Worm (Caenorhabditis elegans) whole organism, early embryonic: ENCODE data around the gene R07H5.11.

ENCODE experiments used
- B0310.2 ChIP-seq: sonication (generic microtip); optimal IDR thresholded peaks from 2 replicates; lab custom pipeline; 2016; ENCODE audit warnings: mild to moderate bottlenecking, missing genetic modification characterization, missing compliant biosample characterization
- F13C5.2 ChIP-seq: sonication (generic microtip); optimal IDR thresholded peaks from 2 replicates; lab custom pipeline; 2017; ENCODE audit warnings: mild to moderate bottlenecking, missing genetic modification characterization, inconsistent platforms, missing compliant biosample characterization
- aly-1 ChIP-seq: sonication (generic microtip); optimal IDR thresholded peaks from 2 replicates; lab custom pipeline; 2016; ENCODE audit warnings: missing genetic modification characterization, missing compliant biosample characterization
- ama-1 ChIP-seq: fragments of 150-350 bp; optimal IDR thresholded peaks from 2 replicates; lab custom pipeline; 2014
- ceh-13 ChIP-seq: fragments of 200-800 bp; sonication (Bioruptor generic); optimal IDR thresholded peaks from 2 replicates; lab custom pipeline; 2018; ENCODE audit warnings: mild to moderate bottlenecking, missing genetic modification characterization, missing compliant biosample characterization
- ceh-36 ChIP-seq: sonication (generic microtip); optimal IDR thresholded peaks from 2 replicates; lab custom pipeline; 2016; ENCODE audit warnings: missing genetic modification characterization, inconsistent platforms, missing compliant biosample characterization
- ets-7 ChIP-seq: sonication (generic microtip); optimal IDR thresholded peaks from 2 replicates; lab custom pipeline; 2016; ENCODE audit warnings: missing genotype, missing genetic modification characterization, missing compliant biosample characterization
- flt-1 ChIP-seq: fragments of 200-800 bp; sonication (Bioruptor generic); IDR thresholded peaks from 2 replicates; pipeline ENCODE4 v1.3.6; 2022; ENCODE audit warnings: missing genetic modification characterization, missing compliant biosample characterization
- hmbx-1 ChIP-seq: sonication (generic microtip); optimal IDR thresholded peaks from 2 replicates; lab custom pipeline; 2016; ENCODE audit warnings: mild to moderate bottlenecking, missing genetic modification characterization, missing compliant biosample characterization
- hmg-4 ChIP-seq: fragments of 200-800 bp; sonication (Bioruptor generic); optimal IDR thresholded peaks from 2 replicates; lab custom pipeline; 2018; ENCODE audit warnings: mild to moderate bottlenecking, missing genetic modification characterization, missing compliant biosample characterization
- sea-1 ChIP-seq: fragments of 200-800 bp; sonication (Bioruptor generic); conservative IDR thresholded peaks from 2 replicates; pipeline ENCODE4 v1.3.6; 2022; ENCODE audit warnings: missing genetic modification characterization, missing compliant biosample characterization
- tbx-11 ChIP-seq: fragments of 200-800 bp; sonication (Bioruptor generic); IDR thresholded peaks from 2 replicates; pipeline ENCODE4 v1.3.6; 2022; ENCODE audit warnings: missing genetic modification characterization, missing compliant biosample characterization
- tbx-37 ChIP-seq: fragments of 200-800 bp; sonication (Bioruptor generic); conservative IDR thresholded peaks from 2 replicates; pipeline ENCODE4 v1.3.6; 2022; ENCODE audit warnings: missing genetic modification reagents, missing genetic modification characterization, missing compliant biosample characterization
- tra-4 ChIP-seq: sonication (generic microtip); optimal IDR thresholded peaks from 2 replicates; lab custom pipeline; 2017; ENCODE audit warnings: missing genetic modification characterization, missing compliant biosample characterization

- TF ChIP-seq flt-1 (GFP tag; lab: Robert Waterston, UW) = no peak
- no peak for TF ChIP-seq sea-1 (GFP tag; lab: Robert Waterston, UW)
- TF ChIP-seq hmbx-1 (tag; lab: Kevin White, UChicago) = no peak
- no peak for TF ChIP-seq ama-1 (lab: Kevin White, UChicago)
- no peak for TF ChIP-seq ceh-13
- TF ChIP-seq tra-4 (tag; lab: Kevin White, UChicago) = no peak
- TF ChIP-seq ets-7 (tag; lab: Kevin White, UChicago) = no peak
- no peak for TF ChIP-seq hmg-4
- TF ChIP-seq tbx-11 = no peak
- no peak for TF ChIP-seq F13C5.2
- TF ChIP-seq tbx-37 = no peak
- no peak for TF ChIP-seq B0310.2 (tag; lab: Kevin White, UChicago)
- no peak for TF ChIP-seq ceh-36 (tag; lab: Kevin White, UChicago)
- no peak for TF ChIP-seq aly-1
These were observed 40.1 kb upstream of the R07H5.11 start, which contains the start of gene fbxb-9 for ce11 chrIV:11162451-11162850.
